Fruit fly (Drosophila melanogaster) whole organism, embryonic: ENCODE results near the gene edin.
A peak's percentile ranks its signal among the peaks of the same experiment; 100 is the strongest.

ENCODE experiments used
- Adf1 ChIP-seq: fragments of 200-800 bp; sonication (Bioruptor generic); IDR thresholded peaks from 2 replicates; pipeline ENCODE4 v1.3.6; 2022; ENCODE audit warnings: missing biosample characterization, missing genetic modification characterization
- BtbVII ChIP-seq: fragments of 200-800 bp; sonication (Bioruptor generic); optimal IDR thresholded peaks from 3 replicates; lab custom pipeline; 2017; ENCODE audit warnings: missing biosample characterization, mild to moderate bottlenecking, missing genetic modification characterization
- CG10274 ChIP-seq: fragments of 200-800 bp; sonication (Bioruptor generic); optimal IDR thresholded peaks from 3 replicates; lab custom pipeline; 2017; ENCODE audit warnings: missing biosample characterization, mild to moderate bottlenecking, missing genetic modification characterization
- CG10543 ChIP-seq: fragments of 200-800 bp; sonication (Bioruptor generic); optimal IDR thresholded peaks from 3 replicates; lab custom pipeline; 2017; ENCODE audit warnings: missing biosample characterization, mild to moderate bottlenecking, missing genetic modification characterization, moderate library complexity
- CG11560 ChIP-seq: fragments of 200-800 bp; sonication (Bioruptor generic); IDR thresholded peaks from 3 replicates; pipeline ENCODE4 v1.3.6; 2022; ENCODE audit warnings: missing biosample characterization, missing genetic modification characterization
- CG12236 ChIP-seq: fragments of 200-800 bp; sonication (Bioruptor generic); optimal IDR thresholded peaks from 2 replicates; lab custom pipeline; 2016; ENCODE audit warnings: missing biosample characterization, missing genetic modification characterization
- CG12769 ChIP-seq: fragments of 200-800 bp; sonication (Bioruptor generic); optimal IDR thresholded peaks from 2 replicates; lab custom pipeline; 2019; ENCODE audit warnings: missing biosample characterization, mild to moderate bottlenecking, missing genetic modification characterization, moderate library complexity
- CG12942 ChIP-seq: fragments of 200-800 bp; sonication (Bioruptor generic); optimal IDR thresholded peaks from 3 replicates; lab custom pipeline; 2016; ENCODE audit warnings: missing biosample characterization, missing genetic modification characterization
- CG15073 ChIP-seq: fragments of 200-800 bp; sonication (Bioruptor generic); optimal IDR thresholded peaks from 2 replicates; lab custom pipeline; 2016; ENCODE audit warnings: missing biosample characterization, missing genetic modification characterization
- CG15514 ChIP-seq: fragments of 200-800 bp; sonication (Bioruptor generic); optimal IDR thresholded peaks from 3 replicates; lab custom pipeline; 2017; ENCODE audit warnings: missing biosample characterization, missing genetic modification characterization, mild to moderate bottlenecking, moderate library complexity, missing genetic modification reagents
- CG16779 ChIP-seq: fragments of 200-800 bp; sonication (Bioruptor generic); IDR thresholded peaks from 2 replicates; pipeline ENCODE4 v1.3.6; 2022; ENCODE audit warnings: missing biosample characterization, missing genetic modification characterization
- CG17359 ChIP-seq: fragments of 200-800 bp; sonication (Bioruptor generic); optimal IDR thresholded peaks from 3 replicates; lab custom pipeline; 2018; ENCODE audit warnings: missing biosample characterization, mild to moderate bottlenecking, missing genetic modification characterization, moderate library complexity
- CG2199 ChIP-seq: fragments of 200-800 bp; sonication (Bioruptor generic); IDR thresholded peaks from 3 replicates; pipeline ENCODE4 v1.3.6; 2022; ENCODE audit warnings: missing biosample characterization, missing genetic modification characterization
- CG30020 ChIP-seq: fragments of 200-800 bp; optimal IDR thresholded peaks from 2 replicates; lab custom pipeline; 2019; ENCODE audit warnings: missing biosample characterization, mild to moderate bottlenecking, missing genetic modification characterization, moderate library complexity
- CG31388 ChIP-seq: fragments of 200-800 bp; sonication (Bioruptor generic); optimal IDR thresholded peaks from 2 replicates; lab custom pipeline; 2016; ENCODE audit warnings: missing biosample characterization, missing genetic modification characterization
- CG3281 ChIP-seq: fragments of 200-800 bp; sonication (Bioruptor generic); optimal IDR thresholded peaks from 3 replicates; lab custom pipeline; 2017; ENCODE audit warnings: missing biosample characterization, mild to moderate bottlenecking, missing genetic modification characterization
- CG4707 ChIP-seq: fragments of 200-800 bp; sonication (Bioruptor generic); optimal IDR thresholded peaks from 2 replicates; lab custom pipeline; 2018; ENCODE audit warnings: missing biosample characterization, mild to moderate bottlenecking, missing genetic modification characterization, moderate library complexity
- CG4820 ChIP-seq: fragments of 200-800 bp; sonication (Bioruptor generic); optimal IDR thresholded peaks from 3 replicates; lab custom pipeline; 2016; ENCODE audit warnings: missing biosample characterization, missing genetic modification characterization
- CG8478 ChIP-seq: fragments of >200 bp; optimal IDR thresholded peaks from 2 replicates; lab custom pipeline; 2018
- Camta ChIP-seq: fragments of 200-800 bp; sonication (Bioruptor generic); optimal IDR thresholded peaks from 2 replicates; lab custom pipeline; 2016; ENCODE audit warnings: missing biosample characterization, missing genetic modification characterization
- Dek ChIP-seq: fragments of 200-800 bp; sonication (Bioruptor generic); optimal IDR thresholded peaks from 3 replicates; lab custom pipeline; 2019; ENCODE audit warnings: missing biosample characterization, mild to moderate bottlenecking, missing genetic modification characterization, moderate library complexity
- Doc3 ChIP-seq: fragments of 200-800 bp; sonication (Bioruptor generic); IDR thresholded peaks from 3 replicates; pipeline ENCODE4 v1.3.6; 2022; ENCODE audit warnings: missing biosample characterization, missing genetic modification characterization; ENCODE audit not compliant: partially characterized antibody
- HHEX ChIP-seq: fragments of 200-800 bp; sonication (Bioruptor generic); optimal IDR thresholded peaks from 3 replicates; lab custom pipeline; 2017; ENCODE audit warnings: missing biosample characterization, mild to moderate bottlenecking, missing genetic modification characterization, missing genetic modification reagents
- HLH4C ChIP-seq: fragments of 200-800 bp; sonication (Bioruptor generic); IDR thresholded peaks from 3 replicates; pipeline ENCODE4 v1.3.6; 2022; ENCODE audit warnings: missing biosample characterization, missing genetic modification characterization; ENCODE audit not compliant: partially characterized antibody
- Hey ChIP-seq: fragments of 200-800 bp; sonication (Bioruptor generic); optimal IDR thresholded peaks from 3 replicates; lab custom pipeline; 2018; ENCODE audit warnings: missing biosample characterization, mild to moderate bottlenecking, missing genetic modification characterization
- Meics ChIP-seq: fragments of 200-800 bp; sonication (Bioruptor generic); optimal IDR thresholded peaks from 2 replicates; lab custom pipeline; 2017; ENCODE audit warnings: missing biosample characterization, mild to moderate bottlenecking, missing genetic modification characterization
- NC2β ChIP-seq: fragments of 200-800 bp; sonication (Bioruptor generic); optimal IDR thresholded peaks from 2 replicates; lab custom pipeline; 2016; ENCODE audit warnings: missing biosample characterization, missing genetic modification characterization
- NFAT ChIP-seq: fragments of 200-800 bp; sonication (Bioruptor generic); IDR thresholded peaks from 2 replicates; pipeline ENCODE4 v1.3.6; 2022; ENCODE audit warnings: missing biosample characterization, missing genetic modification characterization
- Scr ChIP-seq: fragments of 200-800 bp; sonication (Bioruptor generic); IDR thresholded peaks from 2 replicates; pipeline ENCODE4 v1.3.6; 2022; ENCODE audit warnings: missing biosample characterization, missing genetic modification characterization; ENCODE audit not compliant: partially characterized antibody
- Ssrp ChIP-seq: fragments of 200-800 bp; sonication (Bioruptor generic); optimal IDR thresholded peaks from 2 replicates; lab custom pipeline; 2018; ENCODE audit warnings: missing biosample characterization, mild to moderate bottlenecking, missing genetic modification characterization, moderate library complexity
- Xrp1 ChIP-seq: fragments of 200-800 bp; sonication (Bioruptor generic); IDR thresholded peaks from 2 replicates; pipeline ENCODE4 v1.3.6; 2022; ENCODE audit warnings: missing biosample characterization, missing genetic modification characterization
- amos ChIP-seq: fragments of 200-800 bp; sonication (Bioruptor generic); IDR thresholded peaks from 2 replicates; pipeline ENCODE4 v1.3.6; 2022; ENCODE audit warnings: missing biosample characterization, missing genetic modification characterization; ENCODE audit not compliant: partially characterized antibody
- bowl ChIP-seq: fragments of 200-800 bp; sonication (Bioruptor generic); IDR thresholded peaks from 2 replicates; pipeline ENCODE4 v1.3.6; 2022; ENCODE audit warnings: missing biosample characterization, missing genetic modification characterization
- dmrt99B ChIP-seq: fragments of 200-800 bp; sonication (Bioruptor generic); optimal IDR thresholded peaks from 2 replicates; lab custom pipeline; 2018; ENCODE audit warnings: missing biosample characterization, mild to moderate bottlenecking, missing genetic modification characterization, moderate library complexity
- dpn ChIP-seq, 2 experiments: fragments of 200-800 bp; sonication (Bioruptor generic); optimal IDR thresholded peaks; 3 replicates each; lab custom pipeline; 2016; ENCODE audit warnings: missing biosample characterization in 2 of 2, missing genetic modification characterization in 2 of 2
- esg ChIP-seq: fragments of 200-800 bp; sonication (Bioruptor generic); conservative IDR thresholded peaks from 2 replicates; pipeline ENCODE4 v1.3.6; 2022; ENCODE audit warnings: missing biosample characterization, missing genetic modification characterization
- eve ChIP-seq, 2 experiments: fragments of >200 bp; optimal IDR thresholded peaks; 2 replicates each; lab custom pipeline; 2017; ENCODE audit warnings: missing biosample characterization in 2 of 2, missing genetic modification characterization in 2 of 2
- gfzf ChIP-seq: fragments of 200-800 bp; sonication (Bioruptor generic); optimal IDR thresholded peaks from 2 replicates; lab custom pipeline; 2016; ENCODE audit warnings: missing biosample characterization, mild to moderate bottlenecking, missing genetic modification characterization, moderate library complexity
- gsb ChIP-seq: fragments of 200-800 bp; sonication (Bioruptor generic); IDR thresholded peaks from 2 replicates; pipeline ENCODE4 v1.3.6; 2022; ENCODE audit warnings: missing biosample characterization, missing genetic modification characterization
- kni ChIP-seq: fragments of 200-800 bp; sonication (Bioruptor generic); optimal IDR thresholded peaks from 3 replicates; lab custom pipeline; 2017; ENCODE audit warnings: mild to moderate bottlenecking, missing biosample characterization, missing genetic modification reagents, missing genetic modification characterization
- lov ChIP-seq, 2 experiments: fragments of 200-800 bp in 1 of 2; fragments of >200 bp in 1 of 2; sonication (Bioruptor generic) in 1 of 2; IDR thresholded peaks in 1 of 2; optimal IDR thresholded peaks in 1 of 2; 2 replicates in 1 of 2; 3 replicates in 1 of 2; pipeline versions ENCODE4 v1.3.6 to Lab custom; 2017 to 2022; ENCODE audit warnings: missing biosample characterization in 1 of 2, missing genetic modification characterization in 1 of 2
- maf-S ChIP-seq: fragments of 200-800 bp; sonication (Bioruptor generic); optimal IDR thresholded peaks from 2 replicates; lab custom pipeline; 2016; ENCODE audit warnings: missing biosample characterization, missing genetic modification characterization
- nau ChIP-seq: fragments of 200-800 bp; sonication (Bioruptor generic); optimal IDR thresholded peaks from 3 replicates; lab custom pipeline; 2017; ENCODE audit warnings: missing biosample characterization, mild to moderate bottlenecking, missing genetic modification characterization, missing genetic modification reagents
- nom ChIP-seq: fragments of 200-800 bp; sonication (Bioruptor generic); optimal IDR thresholded peaks from 2 replicates; lab custom pipeline; 2017; ENCODE audit warnings: missing biosample characterization, missing genetic modification characterization, mild to moderate bottlenecking, moderate library complexity, missing genetic modification reagents
- schlank ChIP-seq: fragments of 200-800 bp; sonication (Bioruptor generic); optimal IDR thresholded peaks from 2 replicates; lab custom pipeline; 2018; ENCODE audit warnings: missing biosample characterization, mild to moderate bottlenecking, missing genetic modification characterization
- scrt ChIP-seq: fragments of 200-800 bp; sonication (Bioruptor generic); optimal IDR thresholded peaks from 2 replicates; lab custom pipeline; 2018; ENCODE audit warnings: missing biosample characterization, mild to moderate bottlenecking, missing genetic modification characterization, moderate library complexity
- slp2 ChIP-seq: fragments of 200-800 bp; sonication (Bioruptor generic); optimal IDR thresholded peaks from 2 replicates; lab custom pipeline; 2016; ENCODE audit warnings: missing biosample characterization, missing genetic modification characterization
- tin ChIP-seq: fragments of 200-800 bp; sonication (Bioruptor generic); optimal IDR thresholded peaks from 3 replicates; lab custom pipeline; 2016; ENCODE audit warnings: missing biosample characterization, missing genetic modification characterization
- trh ChIP-seq: fragments of 200-800 bp; sonication (Bioruptor generic); optimal IDR thresholded peaks from 2 replicates; lab custom pipeline; 2016; ENCODE audit warnings: missing biosample characterization, missing genetic modification characterization
- zen ChIP-seq: fragments of 200-800 bp; sonication (Bioruptor generic); optimal IDR thresholded peaks from 3 replicates; lab custom pipeline; 2018; ENCODE audit warnings: missing biosample characterization, mild to moderate bottlenecking, missing genetic modification characterization, moderate library complexity

Gene edin

dm6 chr3L:17475979-17476393, 18.7 kb upstream of the edin start, which contains the start of gene CG34250 (continued):
- TF ChIP-seq slp2 (GFP tag; lab: Kevin White, UChicago) (peak; percentile 18), schlank (no peak), eve (GFP tag; optimal IDR thresholded peaks at IDR 0.05; lab: Kevin White, UChicago) (no peak), CG31388 (GFP tag; lab: Kevin White, UChicago) (peak; percentile 3), esg (GFP tag; lab: Robert Waterston, UW) (no peak), maf-S (peak; percentile 5), NC2β (GFP tag; lab: Kevin White, UChicago) (no peak), tin (GFP tag; lab: Kevin White, UChicago) (peak; percentile 16), HLH4C (GFP tag; lab: Robert Waterston, UW) (peak; percentile 77), CG3281 (GFP tag; lab: Kevin White, UChicago) (peak; percentile 21), lov (optimal IDR thresholded peaks at IDR 0.05; lab: Kevin White, UChicago) (no peak), lov (GFP tag; IDR thresholded peaks at IDR 0.05; lab: Robert Waterston, UW) (no peak), Dek (peak; percentile 43), dmrt99B (tag; lab: Kevin White, UChicago) (no peak), CG10543 (peak; percentile 56), CG17359 (tag; lab: Kevin White, UChicago) (peak; percentile 9), scrt (GFP tag; lab: Kevin White, UChicago) (peak; percentile 8), CG15073 (GFP tag; lab: Kevin White, UChicago) (no peak), NFAT (GFP tag; lab: Robert Waterston, UW) (no peak; the same call in 1 of the 2 replicates), amos (GFP tag; lab: Robert Waterston, UW) (peak; percentile 78; the same call in 1 of the 2 replicates), CG10274 (GFP tag; lab: Kevin White, UChicago) (peak; percentile 0), zen (tag; lab: Kevin White, UChicago) (peak; percentile 39), nom (no peak), Xrp1 (GFP tag; lab: Robert Waterston, UW) (no peak), CG30020 (tag; lab: Kevin White, UChicago) (peak; percentile 53), CG15514 (peak; percentile 77), Hey (tag; lab: Kevin White, UChicago) (no peak), HHEX (GFP tag; lab: Kevin White, UChicago) (no peak), trh (no peak), kni (GFP tag; lab: Kevin White, UChicago) (no peak), Camta (no peak), gfzf (peak; percentile 39), nau (GFP tag; lab: Kevin White, UChicago) (peak; percentile 28), bowl (GFP tag; lab: Robert Waterston, UW) (no peak), CG8478 (lab: Kevin White, UChicago) (no peak), BtbVII (GFP tag; lab: Kevin White, UChicago) (no peak), Meics (GFP tag; lab: Kevin White, UChicago) (peak; percentile 35), Doc3 (GFP tag; lab: Robert Waterston, UW) (peak; percentile 76; the same call in 2 of the 3 replicates), CG12942 (GFP tag; lab: Kevin White, UChicago) (peak; percentile 46), Scr (peak; percentile 82), CG4820 (GFP tag; lab: Kevin White, UChicago) (no peak), CG16779 (GFP tag; lab: Robert Waterston, UW) (no peak), Adf1 (GFP tag; lab: Robert Waterston, UW) (no peak), dpn (GFP tag; optimal IDR thresholded peaks at IDR 0.05; lab: Kevin White, UChicago) (peak; percentile 41 to 55), gsb (GFP tag; lab: Robert Waterston, UW) (no peak), CG11560 (tag; lab: Robert Waterston, UW) (peak; percentile 55; the same call in 1 of the 3 replicates), CG2199 (GFP tag; lab: Robert Waterston, UW) (no peak), CG4707 (no peak), CG12769 (peak; percentile 48), CG12236 (no peak), Ssrp (no peak)
